Worm (Caenorhabditis elegans): ENCODE data around the gene R11.4.

R11.4 gene

DNA sequence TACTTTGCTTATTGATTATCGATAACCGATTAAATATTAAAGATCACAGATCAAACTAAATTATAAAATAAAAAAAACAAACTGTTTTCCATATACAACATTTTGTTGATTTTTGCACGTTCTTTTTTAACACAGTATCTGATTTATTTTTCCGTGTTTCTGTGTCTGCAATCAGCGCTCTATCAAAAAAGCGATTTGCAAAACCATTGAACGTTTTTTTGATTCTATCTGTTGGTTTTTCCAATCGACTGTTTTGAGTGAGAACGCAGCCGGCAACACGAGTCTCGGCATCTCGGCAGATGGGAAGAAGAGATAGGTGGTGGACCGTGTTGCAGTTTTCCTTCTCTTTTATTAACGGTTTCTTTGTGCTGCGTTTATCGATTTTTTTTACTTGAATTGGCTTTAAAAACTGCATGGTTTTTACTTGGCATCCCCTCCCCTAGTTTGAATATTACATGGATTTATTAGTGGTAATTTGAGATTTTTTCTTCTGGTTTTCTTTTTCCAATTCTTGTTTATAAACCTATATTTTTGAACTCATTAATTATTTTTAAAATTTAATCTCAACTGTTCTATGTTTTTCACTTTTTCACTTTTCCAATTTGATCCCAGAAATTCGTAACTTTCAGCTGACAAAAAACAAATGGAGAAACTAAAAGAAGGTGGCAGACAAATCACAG lies 21.1 kb downstream of the R11.4 start, which contains the start of gene slc-25A21:
slc-25A21 (plus strand) TSS at position 630 of the 680 bp plus-strand sequence.
- TF ChIP-seq daf-16 (GFP tag; optimal IDR thresholded peaks at IDR 0.05): no peak
- TF ChIP-seq daf-16 (tag; optimal IDR thresholded peaks at IDR 0.05): peak; percentile 22
- peak; percentile 9; the same call in 1 of the 2 replicates for TF ChIP-seq dmd-6 (GFP tag; IDR thresholded peaks at IDR 0.05)
- peak; percentile 14 for TF ChIP-seq nhr-28 (tag; optimal IDR thresholded peaks at IDR 0.05)
- peak in 1 of 2 experiments; percentile 30 for TF ChIP-seq mdl-1 (tag; optimal IDR thresholded peaks at IDR 0.05)
- TF ChIP-seq attf-4 (tag; optimal IDR thresholded peaks at IDR 0.05): no peak
- no peak for TF ChIP-seq set-16 (GFP tag; IDR thresholded peaks at IDR 0.05)

DNA sequence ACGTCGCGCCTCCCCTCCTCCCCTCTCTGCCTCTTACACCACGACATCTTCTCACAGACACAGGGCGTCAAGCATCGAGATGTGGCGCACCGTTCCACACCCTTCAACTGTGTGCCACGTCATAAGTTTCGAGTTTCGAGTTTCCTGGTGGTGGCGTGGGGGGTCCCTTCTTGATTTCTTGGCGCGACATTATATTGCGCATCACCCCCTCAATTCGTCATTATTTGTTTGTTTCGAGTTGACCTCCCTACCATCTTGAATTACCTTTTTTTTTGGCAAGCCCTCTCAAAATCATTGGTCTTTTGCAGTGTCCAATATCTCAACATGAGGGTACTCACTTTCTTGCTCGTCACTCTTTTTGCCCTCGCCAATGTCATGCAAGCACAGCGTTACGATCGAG lies 26.3 kb downstream of the R11.4 start, which contains the start of gene nlp-67:
nlp-67 (plus strand) TSS at position 301 of the 400 bp plus-strand sequence.
- TF ChIP-seq lsy-2 (tag; optimal IDR thresholded peaks at IDR 0.05) (no peak), php-3 (GFP tag; IDR thresholded peaks at IDR 0.05) (0 out of 2 replicates have a peak, but pooled peaks have one; percentile 16), aha-1 (tag) (peak; percentile 2), attf-4 (tag; optimal IDR thresholded peaks at IDR 0.05) (no peak), egl-43 (GFP tag; IDR thresholded peaks at IDR 0.05) (0 out of 2 replicates have a peak, but pooled peaks have one; percentile 40)

ce11 chrX:16172863-16173262 lies 37.6 kb downstream of the R11.4 start:
- TF ChIP-seq egl-27 (tag; optimal IDR thresholded peaks at IDR 0.05) (no peak), lim-7 (GFP tag; IDR thresholded peaks at IDR 0.05) (no peak), nhr-28 (tag; optimal IDR thresholded peaks at IDR 0.05) (peak; percentile 42), mdl-1 (tag; optimal IDR thresholded peaks at IDR 0.05) (peak in 1 of 2 experiments; percentile 30), unc-130 (GFP tag; optimal IDR thresholded peaks at IDR 0.05) (no peak), nhr-48 (tag; optimal IDR thresholded peaks at IDR 0.05) (peak; percentile 18), unc-62 (GFP tag; optimal IDR thresholded peaks at IDR 0.05 in 1 of 2) (peak in 1 of 2 experiments; percentile 92), unc-62 (tag; optimal IDR thresholded peaks at IDR 0.05) (no peak), zag-1 (tag; optimal IDR thresholded peaks at IDR 0.05) (no peak), hlh-30 (tag; optimal IDR thresholded peaks at IDR 0.05; ENCODE audit: insufficient read depth) (peak; percentile 40)

- 0 out of 2 replicates have a peak, but pooled peaks have one; percentile 8 for TF ChIP-seq Y105C5A.15 (GFP tag; IDR thresholded peaks at IDR 0.05)
- no peak for TF ChIP-seq nhr-6 (tag; optimal IDR thresholded peaks at IDR 0.05)
These were observed 43.4 kb downstream of the R11.4 start for ce11 chrX:16166994-16167393.

DNA sequence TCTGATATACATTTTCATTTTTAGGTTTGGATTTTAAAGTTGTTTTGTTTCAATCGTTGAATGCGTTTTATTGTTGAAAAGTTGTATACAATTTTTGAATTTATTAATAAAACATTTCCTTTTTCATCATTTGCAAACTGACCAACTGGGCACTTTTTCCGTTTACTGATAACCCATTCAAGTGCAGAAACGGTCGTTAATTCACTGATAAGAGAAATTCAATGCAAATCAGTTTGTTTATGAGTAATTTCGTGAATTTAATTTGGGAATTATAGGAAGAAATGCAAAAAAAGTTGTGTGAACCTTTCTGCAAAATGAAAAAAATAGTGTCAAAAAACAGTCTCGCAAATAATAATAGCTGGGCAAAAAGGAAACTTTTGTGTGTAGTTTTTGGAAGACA lies 43.9 kb downstream of the R11.4 start:
- TF ChIP-seq lin-1 (GFP tag; IDR thresholded peaks at IDR 0.05) (no peak), lir-3 (tag; optimal IDR thresholded peaks at IDR 0.05) (no peak), nhr-77 (tag; optimal IDR thresholded peaks at IDR 0.05) (peak; percentile 2), nhr-28 (tag; optimal IDR thresholded peaks at IDR 0.05) (peak; percentile 74), spr-1 (tag; optimal IDR thresholded peaks at IDR 0.05) (no peak), Y48G9A.11 (GFP tag; IDR thresholded peaks at IDR 0.05) (no peak), F44E2.7 (GFP tag; IDR thresholded peaks at IDR 0.05) (no peak), nhr-237 (tag; optimal IDR thresholded peaks at IDR 0.05) (no peak), pqm-1 (tag; optimal IDR thresholded peaks at IDR 0.05) (peak; percentile 90), skn-1 (tag; optimal IDR thresholded peaks at IDR 0.05) (no peak), dmd-6 (GFP tag; IDR thresholded peaks at IDR 0.05) (peak; percentile 32), T26A8.4 (GFP tag; IDR thresholded peaks at IDR 0.05) (no peak), F49E8.2 (tag; optimal IDR thresholded peaks at IDR 0.05; ENCODE audit: borderline replicate concordance) (no peak), lin-38 (GFP tag; IDR thresholded peaks at IDR 0.05) (no peak), nhr-25 (tag; optimal IDR thresholded peaks at IDR 0.05; ENCODE audit: borderline replicate concordance, insufficient read depth) (no peak), php-3 (GFP tag; IDR thresholded peaks at IDR 0.05) (peak; percentile 54; the same call in 1 of the 2 replicates), T20F7.1 (GFP tag; optimal IDR thresholded peaks at IDR 0.05) (no peak), nhr-102 (tag; optimal IDR thresholded peaks at IDR 0.05) (no peak), gei-8 (GFP tag; optimal IDR thresholded peaks at IDR 0.05) (no peak), ceh-82 (tag; optimal IDR thresholded peaks at IDR 0.05) (no peak), ctbp-1 (GFP tag; IDR thresholded peaks at IDR 0.05) (no peak), mes-2 (tag; optimal IDR thresholded peaks at IDR 0.05; ENCODE audit: poor library complexity, severe bottlenecking) (no peak), daf-16 (GFP tag; optimal IDR thresholded peaks at IDR 0.05) (no peak), daf-16 (tag; optimal IDR thresholded peaks at IDR 0.05) (peak; percentile 52)

Measured in whole organism, L4 larva.